Worm (Caenorhabditis elegans) whole organism, L2 larva: ENCODE data around the gene R102.3.
A peak's percentile ranks its signal among the peaks of the same experiment; 100 is the strongest.

Experiments used
- C34F6.9 ChIP-seq: fragments of 150-350 bp; optimal IDR thresholded peaks from 2 replicates; lab custom pipeline; 2014; ENCODE audit warnings: missing biosample characterization, missing genetic modification characterization
- F13H6.1 ChIP-seq: sonication (generic microtip); optimal IDR thresholded peaks from 2 replicates; lab custom pipeline; 2016; ENCODE audit warnings: missing genetic modification characterization, missing compliant biosample characterization
- R02D3.7 ChIP-seq: fragments of 150-350 bp; optimal IDR thresholded peaks from 2 replicates; lab custom pipeline; 2014; ENCODE audit warnings: missing biosample characterization, missing genetic modification characterization
- Y55F3AM.14 ChIP-seq: fragments of 200-800 bp; sonication (Bioruptor generic); optimal IDR thresholded peaks from 2 replicates; lab custom pipeline; 2018; ENCODE audit warnings: mild to moderate bottlenecking, missing genetic modification characterization, missing compliant biosample characterization
- ZK546.5 ChIP-seq: sonication (generic microtip); optimal IDR thresholded peaks from 2 replicates; lab custom pipeline; 2017; ENCODE audit warnings: missing biosample characterization, missing genetic modification characterization
- alr-1 ChIP-seq: fragments of 150-350 bp; optimal IDR thresholded peaks from 2 replicates; lab custom pipeline; 2014; ENCODE audit warnings: missing biosample characterization, missing genetic modification characterization
- aly-2 ChIP-seq: fragments of 150-350 bp; optimal IDR thresholded peaks from 2 replicates; lab custom pipeline; 2014; ENCODE audit warnings: missing biosample characterization, missing genetic modification characterization
- ama-1 ChIP-seq: fragments of 150-350 bp; optimal IDR thresholded peaks from 2 replicates; lab custom pipeline; 2018; ENCODE audit warnings: inconsistent platforms
- blmp-1 ChIP-seq: sonication (generic microtip); optimal IDR thresholded peaks from 2 replicates; lab custom pipeline; 2017; ENCODE audit warnings: missing genetic modification characterization, mild to moderate bottlenecking, missing compliant biosample characterization, antibody characterized with exemption, moderate library complexity; ENCODE audit not compliant: insufficient read depth
- ceh-16 ChIP-seq: fragments of 150-350 bp; optimal IDR thresholded peaks from 2 replicates; lab custom pipeline; 2014; ENCODE audit warnings: missing biosample characterization, missing genetic modification characterization
- ceh-82 ChIP-seq: fragments of 150-350 bp; optimal IDR thresholded peaks from 2 replicates; lab custom pipeline; 2014; ENCODE audit warnings: missing biosample characterization, missing genetic modification characterization
- dmd-4 ChIP-seq: sonication (generic microtip); optimal IDR thresholded peaks from 2 replicates; lab custom pipeline; 2017; ENCODE audit warnings: missing biosample characterization, missing genetic modification characterization
- egl-27 ChIP-seq: sonication (generic microtip); optimal IDR thresholded peaks from 3 replicates; lab custom pipeline; 2017; ENCODE audit warnings: missing biosample characterization, missing genetic modification reagents, missing genetic modification characterization
- elt-1 ChIP-seq: fragments of 150-350 bp; optimal IDR thresholded peaks from 2 replicates; lab custom pipeline; 2014; ENCODE audit warnings: missing biosample characterization, missing genetic modification characterization
- elt-3 ChIP-seq: sonication (generic microtip); optimal IDR thresholded peaks from 2 replicates; lab custom pipeline; 2017; ENCODE audit warnings: missing biosample characterization, missing genetic modification characterization
- gmeb-1 ChIP-seq: fragments of 150-350 bp; optimal IDR thresholded peaks from 2 replicates; lab custom pipeline; 2014; ENCODE audit warnings: missing biosample characterization, missing genetic modification characterization
- lin-11 ChIP-seq: fragments of 150-350 bp; sonication (generic microtip); optimal IDR thresholded peaks from 2 replicates; lab custom pipeline; 2014; ENCODE audit warnings: missing biosample characterization, missing genetic modification characterization, inconsistent platforms, mixed read lengths
- lin-13 ChIP-seq: fragments of 150-350 bp; optimal IDR thresholded peaks from 2 replicates; lab custom pipeline; 2014; ENCODE audit warnings: missing biosample characterization, missing genetic modification reagents, missing genetic modification characterization
- lin-39 ChIP-seq: fragments of 150-350 bp; optimal IDR thresholded peaks from 2 replicates; lab custom pipeline; 2014; ENCODE audit warnings: missing biosample characterization, missing genetic modification reagents, missing genetic modification characterization
- mab-5 ChIP-seq: fragments of 150-350 bp; optimal IDR thresholded peaks from 2 replicates; lab custom pipeline; 2014; ENCODE audit warnings: missing biosample characterization, missing genetic modification characterization
- mbf-1 ChIP-seq: sonication (generic microtip); optimal IDR thresholded peaks from 2 replicates; lab custom pipeline; 2017; ENCODE audit warnings: missing biosample characterization, missing genetic modification characterization
- mdl-1 ChIP-seq, 2 experiments: fragments of 150-350 bp in 1 of 2; sonication (generic microtip) in 1 of 2; optimal IDR thresholded peaks; 2 replicates each; lab custom pipeline; 2017; ENCODE audit warnings: missing biosample characterization in 2 of 2, missing genetic modification characterization in 2 of 2
- nhr-10 ChIP-seq: sonication (generic microtip); optimal IDR thresholded peaks from 2 replicates; lab custom pipeline; 2017; ENCODE audit warnings: missing biosample characterization, missing genetic modification characterization
- nhr-11 ChIP-seq: fragments of 150-350 bp; optimal IDR thresholded peaks from 2 replicates; lab custom pipeline; 2014; ENCODE audit warnings: missing biosample characterization, missing genetic modification characterization
- nhr-12 ChIP-seq: fragments of 150-350 bp; optimal IDR thresholded peaks from 2 replicates; lab custom pipeline; 2014; ENCODE audit warnings: missing biosample characterization, missing genetic modification characterization
- nhr-129 ChIP-seq: fragments of 150-350 bp; optimal IDR thresholded peaks from 2 replicates; lab custom pipeline; 2014; ENCODE audit warnings: missing biosample characterization, missing genetic modification characterization
- nhr-21 ChIP-seq: fragments of 150-350 bp; optimal IDR thresholded peaks from 2 replicates; lab custom pipeline; 2014; ENCODE audit warnings: missing biosample characterization, missing genetic modification characterization
- nhr-23 ChIP-seq: fragments of 150-350 bp; optimal IDR thresholded peaks from 2 replicates; lab custom pipeline; 2014; ENCODE audit warnings: missing biosample characterization, missing genetic modification reagents, missing genetic modification characterization
- nhr-237 ChIP-seq: fragments of 150-350 bp; optimal IDR thresholded peaks from 2 replicates; lab custom pipeline; 2014; ENCODE audit warnings: missing biosample characterization, missing genetic modification characterization
- nhr-25 ChIP-seq: fragments of 150-350 bp; sonication (generic microtip); optimal IDR thresholded peaks from 3 replicates; lab custom pipeline; 2014; ENCODE audit warnings: missing biosample characterization, missing genetic modification characterization
- nhr-6 ChIP-seq: fragments of 150-350 bp; optimal IDR thresholded peaks from 2 replicates; lab custom pipeline; 2014; ENCODE audit warnings: missing biosample characterization, missing genetic modification characterization
- peb-1 ChIP-seq: fragments of 150-350 bp; optimal IDR thresholded peaks from 2 replicates; lab custom pipeline; 2014; ENCODE audit warnings: missing biosample characterization, missing genetic modification characterization
- sem-4 ChIP-seq: fragments of 150-350 bp; optimal IDR thresholded peaks from 2 replicates; lab custom pipeline; 2014; ENCODE audit warnings: missing biosample characterization, missing genetic modification reagents, missing genetic modification characterization
- sma-3 ChIP-seq: sonication (generic microtip); optimal IDR thresholded peaks from 2 replicates; lab custom pipeline; 2016; ENCODE audit warnings: missing genetic modification reagents, missing genetic modification characterization, missing compliant biosample characterization
- sma-9 ChIP-seq, 2 experiments: fragments of 150-350 bp in 1 of 2; sonication (generic microtip) in 1 of 2; optimal IDR thresholded peaks; 2 replicates each; lab custom pipeline; 2014 to 2016; ENCODE audit warnings: missing genetic modification characterization in 2 of 2, mild to moderate bottlenecking in 1 of 2, missing biosample characterization in 1 of 2, missing compliant biosample characterization in 1 of 2, missing genetic modification reagents in 1 of 2, moderate library complexity in 1 of 2
- snpc-4 ChIP-seq: fragments of 150-350 bp; optimal IDR thresholded peaks from 2 replicates; lab custom pipeline; 2014; ENCODE audit warnings: missing biosample characterization, missing genetic modification characterization
- unc-39 ChIP-seq: fragments of 150-350 bp; optimal IDR thresholded peaks from 2 replicates; lab custom pipeline; 2014; ENCODE audit warnings: missing biosample characterization, missing genetic modification characterization
- unc-55 ChIP-seq: fragments of 150-350 bp; sonication (generic microtip); optimal IDR thresholded peaks from 3 replicates; lab custom pipeline; 2014; ENCODE audit warnings: missing biosample characterization, missing genetic modification reagents, missing genetic modification characterization
- unc-62 ChIP-seq: fragments of 150-350 bp; optimal IDR thresholded peaks from 2 replicates; lab custom pipeline; 2014; ENCODE audit warnings: missing biosample characterization, missing genetic modification reagents, missing genetic modification characterization
- zag-1 ChIP-seq: fragments of 150-350 bp; optimal IDR thresholded peaks from 2 replicates; lab custom pipeline; 2014; ENCODE audit warnings: missing biosample characterization, missing genetic modification characterization
- ztf-1 ChIP-seq: fragments of 200-800 bp; sonication (Bioruptor generic); conservative IDR thresholded peaks from 2 replicates; pipeline ENCODE4 v1.3.6; 2022; ENCODE audit warnings: missing genetic modification characterization, missing compliant biosample characterization
- ztf-11 ChIP-seq: sonication (generic microtip); optimal IDR thresholded peaks from 2 replicates; lab custom pipeline; 2017; ENCODE audit warnings: missing biosample characterization, missing genetic modification characterization
- ztf-4 ChIP-seq: fragments of 150-350 bp; optimal IDR thresholded peaks from 2 replicates; lab custom pipeline; 2014; ENCODE audit warnings: missing biosample characterization, missing genetic modification characterization

R102.3 gene

DNA sequence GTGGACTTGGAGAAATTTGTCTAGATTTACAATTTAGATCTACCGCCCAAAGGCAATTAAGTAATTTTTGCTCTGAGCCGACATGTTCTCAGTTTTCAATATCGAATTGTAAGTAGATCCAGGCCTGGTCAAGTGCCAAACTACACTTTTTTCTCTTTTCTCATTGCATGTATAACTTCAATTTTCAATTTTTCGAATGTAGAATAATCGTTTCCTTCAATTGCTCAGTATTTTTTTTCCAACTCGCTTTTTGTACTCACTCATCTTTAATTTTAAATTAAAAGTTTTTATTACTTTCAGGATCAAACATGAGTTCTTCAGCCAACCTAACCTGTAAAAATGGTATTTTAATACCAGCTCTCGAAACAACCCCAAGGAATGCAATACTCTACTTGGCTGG, 27.0 kb downstream of the R102.3 start, which contains the start of gene ncx-3:
Gene ncx-3, plus strand, starts transcription at position 301 of the 400 bp plus-strand sequence.
- TF ChIP-seq mdl-1 (tag; optimal IDR thresholded peaks at IDR 0.05; lab: Kevin White, UChicago): no peak

DNA sequence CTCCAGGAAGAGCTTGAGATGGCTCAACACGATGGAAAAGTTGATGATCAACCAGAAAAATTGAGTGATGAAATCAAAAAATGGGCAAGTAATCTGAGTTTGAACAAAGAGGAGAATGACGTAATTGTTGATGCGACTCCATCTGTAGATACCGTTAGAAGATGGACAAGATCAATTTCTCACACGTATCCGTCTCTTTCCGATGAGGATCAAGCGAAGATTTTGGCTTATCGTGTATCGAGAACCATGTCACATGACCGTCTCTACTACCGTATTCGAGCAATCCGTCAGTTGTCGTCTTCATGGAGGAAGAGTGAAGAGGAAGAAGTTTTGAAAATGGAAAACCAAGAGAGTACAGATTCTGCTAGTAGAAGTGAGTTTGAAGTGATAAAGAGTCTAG, 28.8 kb downstream of the R102.3 start:
- TF ChIP-seq elt-1: peak; percentile 25
- TF ChIP-seq nhr-25: no peak
- TF ChIP-seq ztf-11 (tag; lab: Kevin White, UChicago): no peak
- TF ChIP-seq lin-39: no peak
- TF ChIP-seq lin-13 (GFP tag; lab: Kevin White, UChicago): no peak
- no peak for TF ChIP-seq F13H6.1 (tag; lab: Kevin White, UChicago)
- no peak for TF ChIP-seq sma-3
- TF ChIP-seq, all 48 proteins: peak for 1

DNA sequence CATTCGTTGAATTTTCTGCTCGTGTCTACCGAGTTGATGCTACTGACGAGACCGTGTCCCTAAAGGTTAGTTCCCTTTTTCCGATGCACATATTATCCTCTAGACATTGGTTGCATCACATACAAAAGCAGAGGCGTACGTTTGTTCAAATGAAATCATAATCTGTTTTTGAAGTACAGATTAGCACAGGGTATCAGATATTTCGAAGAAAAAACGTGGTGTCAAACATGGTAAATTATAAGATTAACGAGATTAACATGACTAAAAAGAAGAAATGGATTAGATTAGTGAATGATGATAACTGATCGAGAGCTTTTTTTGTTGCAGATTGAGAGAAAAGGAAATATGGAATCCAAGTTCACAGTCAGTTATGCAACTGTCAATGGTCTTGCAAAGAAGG, 29.5 kb downstream of the R102.3 start:
- TF ChIP-seq alr-1 (no peak), lin-13 (GFP tag; lab: Kevin White, UChicago) (no peak)

DNA sequence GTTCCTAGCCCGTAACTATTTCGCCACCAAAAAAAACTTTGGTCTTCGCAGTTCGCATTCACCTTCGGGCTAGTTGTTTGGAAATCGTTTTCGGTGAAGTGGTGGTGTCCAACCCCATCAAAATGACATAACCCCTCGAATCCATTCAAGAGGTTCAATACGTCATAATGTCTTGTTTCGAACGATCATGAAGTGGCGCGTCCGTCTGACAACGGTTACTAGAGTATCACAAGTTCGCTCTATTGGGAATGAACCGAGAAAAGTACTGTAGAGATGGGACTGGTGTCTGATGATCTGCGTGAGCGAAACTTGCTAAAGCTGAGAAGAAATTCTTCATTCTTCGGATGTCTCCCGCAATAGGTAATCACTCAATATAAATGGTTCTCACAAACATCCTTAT, 38.4 kb downstream of the R102.3 start, which contains the start of gene ZC168.2:
Gene ZC168.2, plus strand, starts transcription at position 301 of the 400 bp plus-strand sequence.
- TF ChIP-seq sem-4 (tag; lab: Kevin White, UChicago): no peak
- no peak for TF ChIP-seq nhr-237 (tag; lab: Kevin White, UChicago)
- TF ChIP-seq snpc-4 (tag; lab: Kevin White, UChicago): no peak
- TF ChIP-seq, all 48 proteins: peak for 0

DNA sequence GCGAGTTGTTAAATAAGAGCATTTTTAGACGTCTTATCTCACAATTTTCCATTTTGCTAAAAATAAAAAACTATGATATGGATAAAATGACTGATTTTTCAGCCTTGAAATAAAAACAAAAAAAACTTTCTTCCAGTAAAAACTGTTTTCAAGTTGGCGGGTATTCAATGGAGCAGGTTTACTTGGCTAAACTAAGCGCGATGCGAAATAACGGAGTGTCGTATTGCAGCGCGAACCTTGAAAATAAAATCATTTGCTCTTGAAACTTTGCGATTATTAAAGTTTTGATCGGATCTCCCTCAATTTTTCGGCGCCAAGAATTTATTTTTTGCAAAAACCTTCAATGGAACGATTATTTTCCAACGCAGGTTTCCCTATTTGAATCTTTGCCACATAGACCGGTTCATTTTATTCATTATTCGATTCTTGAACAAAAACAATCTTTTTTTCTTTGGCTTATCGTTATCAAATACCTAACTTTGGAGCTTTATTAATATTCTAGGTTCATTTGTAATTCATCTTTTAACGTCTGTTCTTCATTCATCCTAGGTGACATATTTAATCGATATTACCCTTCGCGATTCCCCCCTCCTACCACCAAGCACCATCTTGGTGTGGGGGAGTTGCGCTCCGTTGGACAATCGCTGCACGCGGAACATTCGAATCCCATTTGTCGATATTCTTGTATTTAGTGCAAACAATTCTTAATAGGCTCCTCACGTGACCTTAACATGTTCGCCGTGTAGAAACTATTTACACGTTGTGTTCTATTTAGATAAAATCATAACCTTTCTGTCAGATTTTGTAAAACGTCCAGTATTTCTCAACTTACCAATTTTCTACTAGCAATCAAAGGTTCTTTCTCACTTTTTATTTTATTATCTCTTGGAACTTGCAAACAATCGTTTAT, 45.5 kb downstream of the R102.3 start, which contains the start of the genes orc-5 and cyb-1:
Gene orc-5, minus strand, starts transcription at position 62 of the 910 bp plus-strand sequence.
Gene cyb-1, plus strand, starts transcription at position 690 of the 910 bp plus-strand sequence.
- no peak for TF ChIP-seq nhr-10 (tag; lab: Kevin White, UChicago)
- peak; percentile 31 for TF ChIP-seq snpc-4 (tag; lab: Kevin White, UChicago)
- TF ChIP-seq mab-5: peak; percentile 59
- TF ChIP-seq blmp-1 (tag; lab: Kevin White, UChicago): peak; percentile 9
- TF ChIP-seq unc-55: peak; percentile 93
- TF ChIP-seq ceh-82 (tag; lab: Kevin White, UChicago): peak; percentile 14
- TF ChIP-seq sem-4 (tag; lab: Kevin White, UChicago): peak; percentile 25
- no peak for TF ChIP-seq aly-2 (tag; lab: Kevin White, UChicago)
- TF ChIP-seq peb-1: no peak
- no peak for TF ChIP-seq ZK546.5 (tag; lab: Kevin White, UChicago)
- peak; percentile 72 for TF ChIP-seq nhr-6 (tag; lab: Kevin White, UChicago)
- no peak for TF ChIP-seq elt-1
- no peak for TF ChIP-seq nhr-11 (tag; lab: Kevin White, UChicago)
- TF ChIP-seq nhr-21: peak; percentile 33
- no peak for TF ChIP-seq F13H6.1 (tag; lab: Kevin White, UChicago)
- peak; percentile 78 for TF ChIP-seq sma-9 (GFP tag; optimal IDR thresholded peaks at IDR 0.05; lab: Kevin White, UChicago)
- TF ChIP-seq sma-9 (tag; optimal IDR thresholded peaks at IDR 0.05; lab: Kevin White, UChicago): no peak
- no peak for TF ChIP-seq ztf-1 (GFP tag; lab: Robert Waterston, UW)
- TF ChIP-seq zag-1 (tag; lab: Kevin White, UChicago): no peak
- TF ChIP-seq unc-62 (GFP tag; lab: Kevin White, UChicago): no peak
- TF ChIP-seq nhr-129 (tag; lab: Kevin White, UChicago): peak; percentile 81
- no peak for TF ChIP-seq Y55F3AM.14 (GFP tag; lab: Kevin White, UChicago)
- TF ChIP-seq R02D3.7 (tag; lab: Kevin White, UChicago): no peak
- TF ChIP-seq lin-11 (tag; lab: Kevin White, UChicago): peak; percentile 59
- no peak for TF ChIP-seq ztf-11 (tag; lab: Kevin White, UChicago)
- TF ChIP-seq mbf-1 (tag; lab: Kevin White, UChicago): no peak
- peak; percentile 77 for TF ChIP-seq C34F6.9 (tag; lab: Kevin White, UChicago)
- TF ChIP-seq egl-27 (tag; lab: Kevin White, UChicago): no peak
- no peak for TF ChIP-seq nhr-237 (tag; lab: Kevin White, UChicago)
- TF ChIP-seq ztf-4 (tag; lab: Kevin White, UChicago): peak; percentile 42
- TF ChIP-seq ceh-16 (tag; lab: Kevin White, UChicago): no peak
- no peak for TF ChIP-seq unc-39 (tag; lab: Kevin White, UChicago)
- no peak for TF ChIP-seq ama-1 (lab: Kevin White, UChicago)
- no peak for TF ChIP-seq dmd-4 (tag; lab: Kevin White, UChicago)
- TF ChIP-seq elt-3 (tag; lab: Kevin White, UChicago): no peak
- no peak for TF ChIP-seq nhr-12 (tag; lab: Kevin White, UChicago)
- TF ChIP-seq nhr-23 (tag; lab: Kevin White, UChicago): no peak
- TF ChIP-seq alr-1: no peak
- TF ChIP-seq gmeb-1 (tag; lab: Kevin White, UChicago): peak; percentile 98
- TF ChIP-seq sma-3: peak; percentile 42
- TF ChIP-seq lin-13 (GFP tag; lab: Kevin White, UChicago): no peak
